Fruit fly (Drosophila melanogaster): ENCODE measurements around the gene CG8861.

- no peak for TF ChIP-seq CG8478 (optimal IDR thresholded peaks at IDR 0.05)
- no peak for TF ChIP-seq CTCF (optimal IDR thresholded peaks at IDR 0.05)
Measured at dm6 chr3R:9340076-9340315, 11.7 kb upstream of the CG8861 start, which contains the start of gene drn.
